Worm (Caenorhabditis elegans) whole organism, L1 larva: ENCODE results near the gene stg-2.

Experiments used
- F16B12.6 ChIP-seq: fragments of 150-350 bp; optimal IDR thresholded peaks from 2 replicates; lab custom pipeline; 2014; ENCODE audit warnings: missing biosample characterization, missing genetic modification characterization
- Y116A8C.19 ChIP-seq: sonication (generic microtip); optimal IDR thresholded peaks from 2 replicates; lab custom pipeline; 2016; ENCODE audit warnings: missing compliant biosample characterization, missing genetic modification characterization, borderline replicate concordance
- ama-1 ChIP-seq: fragments of 150-350 bp; optimal IDR thresholded peaks from 2 replicates; lab custom pipeline; 2014
- ceh-63 ChIP-seq: fragments of 200-800 bp; sonication (Bioruptor generic); optimal IDR thresholded peaks from 2 replicates; lab custom pipeline; 2018; ENCODE audit warnings: mild to moderate bottlenecking, missing genetic modification characterization, missing compliant biosample characterization
- ceh-82 ChIP-seq, 3 experiments: fragments of 150-350 bp in 1 of 3; sonication (generic microtip) in 2 of 3; optimal IDR thresholded peaks; 2 replicates each; lab custom pipeline; 2014 to 2017; ENCODE audit warnings: missing biosample characterization in 3 of 3, missing genetic modification characterization in 3 of 3
- dpl-1 ChIP-seq, 3 experiments: fragments of 150-350 bp in 2 of 3; sonication (generic microtip) in 1 of 3; optimal IDR thresholded peaks; 2 replicates each; lab custom pipeline; 2014 to 2017; ENCODE audit warnings: missing biosample characterization in 3 of 3, missing genetic modification characterization in 3 of 3, missing genetic modification reagents in 3 of 3
- efl-1 ChIP-seq, 4 experiments: fragments of 150-350 bp; optimal IDR thresholded peaks in 3 of 4; peaks in 1 of 4; 1 replicate in 1 of 4; 2 replicates in 3 of 4; lab custom pipeline; 2014; ENCODE audit warnings: missing biosample characterization in 2 of 4, missing genetic modification characterization in 2 of 4, missing genetic modification reagents in 2 of 4
- efl-3 ChIP-seq: fragments of 200-800 bp; sonication (Bioruptor generic); optimal IDR thresholded peaks from 2 replicates; lab custom pipeline; 2018; ENCODE audit warnings: mild to moderate bottlenecking, missing genetic modification characterization, missing compliant biosample characterization
- egl-13 ChIP-seq: sonication (generic microtip); optimal IDR thresholded peaks from 2 replicates; lab custom pipeline; 2016; ENCODE audit warnings: missing genotype, missing genetic modification reagents, missing genetic modification characterization, missing compliant biosample characterization
- elt-2 ChIP-seq: sonication (generic microtip); optimal IDR thresholded peaks from 2 replicates; lab custom pipeline; 2016; ENCODE audit warnings: missing genetic modification characterization, mild to moderate bottlenecking, inconsistent platforms, missing compliant biosample characterization, missing genetic modification reagents
- ets-5 ChIP-seq: fragments of 200-800 bp; sonication (Bioruptor generic); IDR thresholded peaks from 2 replicates; pipeline ENCODE4 v1.3.6; 2022; ENCODE audit warnings: missing genetic modification characterization, missing compliant biosample characterization
- fkh-8 ChIP-seq: sonication (generic microtip); optimal IDR thresholded peaks from 2 replicates; lab custom pipeline; 2016; ENCODE audit warnings: mild to moderate bottlenecking, missing genetic modification characterization, missing compliant biosample characterization
- fos-1 ChIP-seq: fragments of 150-350 bp; optimal IDR thresholded peaks from 2 replicates; lab custom pipeline; 2014; ENCODE audit warnings: missing biosample characterization, missing genetic modification characterization
- grh-1 ChIP-seq: fragments of 200-800 bp; sonication (Bioruptor generic); IDR thresholded peaks from 2 replicates; pipeline ENCODE4 v1.3.6; 2022; ENCODE audit warnings: missing genetic modification reagents, missing genetic modification characterization, missing compliant biosample characterization
- hlh-17 ChIP-seq: fragments of 200-800 bp; sonication (Bioruptor generic); optimal IDR thresholded peaks from 2 replicates; lab custom pipeline; 2018; ENCODE audit warnings: missing genetic modification characterization, mild to moderate bottlenecking, missing compliant biosample characterization, moderate library complexity, borderline replicate concordance
- lin-35 ChIP-seq, 2 experiments: fragments of 150-350 bp; optimal IDR thresholded peaks; 2 replicates each; lab custom pipeline; 2014; ENCODE audit warnings: missing biosample characterization in 2 of 2, missing genetic modification characterization in 2 of 2, missing genetic modification reagents in 2 of 2
- lsy-2 ChIP-seq, 2 experiments: fragments of 150-350 bp; optimal IDR thresholded peaks; 2 replicates each; lab custom pipeline; 2014; ENCODE audit warnings: missing biosample characterization in 2 of 2, missing genetic modification characterization in 2 of 2
- mef-2 ChIP-seq: fragments of 150-350 bp; optimal IDR thresholded peaks from 2 replicates; lab custom pipeline; 2014; ENCODE audit warnings: missing biosample characterization, missing genetic modification characterization
- mep-1 ChIP-seq: fragments of 150-350 bp; optimal IDR thresholded peaks from 2 replicates; lab custom pipeline; 2014; ENCODE audit warnings: missing biosample characterization, missing genetic modification characterization
- nhr-11 ChIP-seq: fragments of 150-350 bp; optimal IDR thresholded peaks from 2 replicates; lab custom pipeline; 2014; ENCODE audit warnings: missing biosample characterization, missing genetic modification characterization
- nhr-19 ChIP-seq: fragments of 200-800 bp; sonication (Bioruptor generic); conservative IDR thresholded peaks from 2 replicates; pipeline ENCODE4 v1.3.6; 2022; ENCODE audit warnings: missing genetic modification characterization, missing compliant biosample characterization
- nhr-20 ChIP-seq: sonication (generic microtip); optimal IDR thresholded peaks from 2 replicates; lab custom pipeline; 2016; ENCODE audit warnings: mild to moderate bottlenecking, missing genetic modification characterization, missing compliant biosample characterization
- nhr-28 ChIP-seq: fragments of 150-350 bp; optimal IDR thresholded peaks from 2 replicates; lab custom pipeline; 2014; ENCODE audit warnings: missing biosample characterization, missing genetic modification characterization
- nhr-76 ChIP-seq: sonication (generic microtip); optimal IDR thresholded peaks from 2 replicates; lab custom pipeline; 2017; ENCODE audit warnings: missing biosample characterization, missing genetic modification characterization
- nhr-77 ChIP-seq: fragments of 150-350 bp; optimal IDR thresholded peaks from 2 replicates; lab custom pipeline; 2014; ENCODE audit warnings: missing biosample characterization, missing genetic modification characterization
- pag-3 ChIP-seq: sonication (generic microtip); optimal IDR thresholded peaks from 2 replicates; lab custom pipeline; 2017; ENCODE audit warnings: missing genetic modification characterization, mild to moderate bottlenecking, missing compliant biosample characterization, antibody characterized with exemption, borderline replicate concordance; ENCODE audit not compliant: insufficient read depth
- skn-1 ChIP-seq: fragments of 150-350 bp; optimal IDR thresholded peaks from 2 replicates; lab custom pipeline; 2014; ENCODE audit warnings: missing biosample characterization, missing genetic modification characterization
- snpc-4 ChIP-seq: fragments of 150-350 bp; optimal IDR thresholded peaks from 2 replicates; lab custom pipeline; 2014; ENCODE audit warnings: missing biosample characterization, missing genetic modification characterization
- snu-23 ChIP-seq: sonication (generic microtip); optimal IDR thresholded peaks from 2 replicates; lab custom pipeline; 2016; ENCODE audit warnings: missing genetic modification characterization, missing compliant biosample characterization
- sup-37 ChIP-seq: fragments of 200-800 bp; sonication (Bioruptor generic); optimal IDR thresholded peaks from 2 replicates; lab custom pipeline; 2018; ENCODE audit warnings: mild to moderate bottlenecking, missing genetic modification characterization, missing compliant biosample characterization
- swsn-7 ChIP-seq: sonication (generic microtip); optimal IDR thresholded peaks from 2 replicates; lab custom pipeline; 2016; ENCODE audit warnings: missing genetic modification characterization, missing compliant biosample characterization
- tlp-1 ChIP-seq: fragments of 150-350 bp; optimal IDR thresholded peaks from 2 replicates; lab custom pipeline; 2014; ENCODE audit warnings: missing biosample characterization, missing genetic modification characterization
- unc-130 ChIP-seq: fragments of 150-350 bp; optimal IDR thresholded peaks from 2 replicates; lab custom pipeline; 2017; ENCODE audit warnings: missing biosample characterization, missing genetic modification characterization, inconsistent platforms
- unc-30 ChIP-seq: sonication (generic microtip); optimal IDR thresholded peaks from 2 replicates; lab custom pipeline; 2017; ENCODE audit warnings: missing biosample characterization, missing genetic modification characterization
- vab-15 ChIP-seq: sonication (generic microtip); optimal IDR thresholded peaks from 2 replicates; lab custom pipeline; 2017; ENCODE audit warnings: missing genotype, mild to moderate bottlenecking, missing genetic modification characterization, missing compliant biosample characterization
- zag-1 ChIP-seq: fragments of 150-350 bp; optimal IDR thresholded peaks from 2 replicates; lab custom pipeline; 2014; ENCODE audit warnings: missing biosample characterization, missing genetic modification characterization
- zip-4 ChIP-seq: fragments of 200-800 bp; sonication (Bioruptor generic); optimal IDR thresholded peaks from 2 replicates; lab custom pipeline; 2018; ENCODE audit warnings: mild to moderate bottlenecking, missing genetic modification characterization, moderate library complexity, missing compliant biosample characterization

Gene stg-2

ce11 chrX:8674514-8674913, 30.8 kb upstream of the stg-2 start (continued):
- TF ChIP-seq efl-1 (optimal IDR thresholded peaks at IDR 0.05; lab: Kevin White, UChicago) (no peak), efl-1 (GFP tag; optimal IDR thresholded peaks at IDR 0.05 in 1 of 2; lab: Kevin White, UChicago) (peak in 1 of 2 experiments; percentile 95), tlp-1 (no peak), lsy-2 (tag; optimal IDR thresholded peaks at IDR 0.05; lab: Kevin White, UChicago) (peak; percentile 10 to 33), Y116A8C.19 (tag; lab: Kevin White, UChicago) (no peak), zag-1 (no peak), snpc-4 (no peak), egl-13 (tag; lab: Kevin White, UChicago) (no peak), ceh-63 (GFP tag; lab: Kevin White, UChicago) (no peak), fos-1 (tag; lab: Kevin White, UChicago) (no peak), fkh-8 (tag; lab: Kevin White, UChicago) (no peak), ceh-82 (tag; optimal IDR thresholded peaks at IDR 0.05; lab: Kevin White, UChicago) (no peak), vab-15 (tag; lab: Kevin White, UChicago) (no peak), nhr-28 (tag; lab: Kevin White, UChicago) (no peak), nhr-20 (tag; lab: Kevin White, UChicago) (peak; percentile 94), ets-5 (GFP tag; lab: Robert Waterston, UW) (no peak)

DNA sequence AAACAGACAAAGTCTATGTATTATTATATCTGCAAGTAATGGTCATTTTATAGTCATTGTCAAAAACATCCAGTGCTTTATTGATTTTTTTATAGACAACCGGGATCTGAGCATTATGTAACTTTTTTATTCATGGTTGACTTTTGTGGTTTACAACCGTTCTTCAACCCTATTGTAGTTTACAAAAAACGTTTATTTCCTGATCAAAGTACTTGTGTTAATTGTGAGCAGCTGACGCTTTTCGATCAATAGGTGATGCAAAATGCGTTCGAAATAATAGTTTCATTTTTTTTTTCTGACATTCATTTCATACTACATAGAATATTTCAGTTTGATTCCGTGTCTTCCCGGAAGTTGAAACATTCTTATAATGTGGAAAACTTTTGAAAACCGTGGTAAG, 29.0 kb upstream of the stg-2 start, which contains the start of the genes K09E2.2 and K09E2.3:
Gene K09E2.2, plus strand, starts transcription at position 301 of the 400 bp plus-strand sequence.
Gene K09E2.3, plus strand, starts transcription at position 325 of the 400 bp plus-strand sequence.
- TF ChIP-seq ama-1 (lab: Kevin White, UChicago) (no peak), sup-37 (GFP tag; lab: Kevin White, UChicago) (no peak), mep-1 (no peak), skn-1 (tag; lab: Kevin White, UChicago) (no peak), grh-1 (GFP tag; lab: Robert Waterston, UW) (no peak), zag-1 (no peak), nhr-77 (tag; lab: Kevin White, UChicago) (no peak), snu-23 (GFP tag; lab: Kevin White, UChicago) (no peak), mef-2 (tag; lab: Kevin White, UChicago) (no peak), swsn-7 (no peak), ceh-82 (tag; optimal IDR thresholded peaks at IDR 0.05; lab: Kevin White, UChicago) (no peak)

DNA sequence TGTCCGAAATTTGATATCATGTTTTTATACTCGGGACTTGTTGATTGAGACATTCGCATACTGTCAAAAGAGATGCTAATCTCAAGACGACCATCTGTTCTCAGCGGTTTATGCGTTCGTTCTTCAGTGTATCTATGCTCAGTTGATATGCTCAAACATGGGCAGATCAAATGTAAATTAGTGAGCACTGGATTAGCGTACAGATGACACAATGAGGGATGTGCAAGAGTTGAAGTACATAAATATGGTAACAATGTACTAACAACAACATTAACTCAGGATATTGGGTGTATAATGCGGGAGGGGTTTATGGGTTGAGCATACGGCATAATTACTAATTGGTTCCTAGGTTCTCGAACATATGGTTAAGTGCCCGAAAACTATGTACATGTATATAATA, 18.7 kb upstream of the stg-2 start:
- TF ChIP-seq zip-4 (GFP tag; lab: Kevin White, UChicago), result no peak
- TF ChIP-seq dpl-1 (GFP tag; optimal IDR thresholded peaks at IDR 0.05; lab: Kevin White, UChicago), result no peak
- no peak for TF ChIP-seq nhr-19 (GFP tag; lab: Robert Waterston, UW)
- no peak for TF ChIP-seq nhr-77 (tag; lab: Kevin White, UChicago)
- TF ChIP-seq elt-2 (tag; lab: Kevin White, UChicago), result no peak
- TF ChIP-seq nhr-20 (tag; lab: Kevin White, UChicago), result no peak
- no peak for TF ChIP-seq unc-130 (tag; lab: Kevin White, UChicago)
- no peak for TF ChIP-seq nhr-11
- TF ChIP-seq lin-35 (GFP tag; optimal IDR thresholded peaks at IDR 0.05; lab: Kevin White, UChicago), result no peak
- TF ChIP-seq nhr-28 (tag; lab: Kevin White, UChicago), result no peak
- no peak for TF ChIP-seq grh-1 (GFP tag; lab: Robert Waterston, UW)
- no peak for TF ChIP-seq tlp-1
- TF ChIP-seq efl-3, result no peak
- TF ChIP-seq F16B12.6 (tag; lab: Kevin White, UChicago), result no peak
- TF ChIP-seq unc-30 (tag; lab: Kevin White, UChicago), result no peak
- no peak for TF ChIP-seq hlh-17 (GFP tag; lab: Kevin White, UChicago)
- TF ChIP-seq nhr-76 (tag; lab: Kevin White, UChicago), result no peak

ce11 chrX:8660909-8661308, 17.2 kb upstream of the stg-2 start:
- TF ChIP-seq unc-130 (tag; lab: Kevin White, UChicago), result no peak
- no peak for TF ChIP-seq pag-3 (tag; lab: Kevin White, UChicago)
- TF ChIP-seq efl-1 (optimal IDR thresholded peaks at IDR 0.05; lab: Kevin White, UChicago), result no peak
- TF ChIP-seq efl-1 (GFP tag; optimal IDR thresholded peaks at IDR 0.05 in 1 of 2; lab: Kevin White, UChicago), result peak in 1 of 2 experiments; percentile 41
- TF ChIP-seq, all 84 proteins: peak for 1
